Worm (Caenorhabditis elegans) whole organism, early embryonic: ENCODE results near the gene T28A11.25.

Experiments used
- B0310.2 ChIP-seq: sonication (generic microtip); optimal IDR thresholded peaks from 2 replicates; lab custom pipeline; 2016; ENCODE audit warnings: mild to moderate bottlenecking, missing genetic modification characterization, missing compliant biosample characterization
- F13C5.2 ChIP-seq: sonication (generic microtip); optimal IDR thresholded peaks from 2 replicates; lab custom pipeline; 2017; ENCODE audit warnings: mild to moderate bottlenecking, missing genetic modification characterization, inconsistent platforms, missing compliant biosample characterization
- aly-1 ChIP-seq: sonication (generic microtip); optimal IDR thresholded peaks from 2 replicates; lab custom pipeline; 2016; ENCODE audit warnings: missing genetic modification characterization, missing compliant biosample characterization
- ama-1 ChIP-seq: fragments of 150-350 bp; optimal IDR thresholded peaks from 2 replicates; lab custom pipeline; 2014
- ceh-13 ChIP-seq: fragments of 200-800 bp; sonication (Bioruptor generic); optimal IDR thresholded peaks from 2 replicates; lab custom pipeline; 2018; ENCODE audit warnings: mild to moderate bottlenecking, missing genetic modification characterization, missing compliant biosample characterization
- ceh-36 ChIP-seq: sonication (generic microtip); optimal IDR thresholded peaks from 2 replicates; lab custom pipeline; 2016; ENCODE audit warnings: missing genetic modification characterization, inconsistent platforms, missing compliant biosample characterization
- ets-7 ChIP-seq: sonication (generic microtip); optimal IDR thresholded peaks from 2 replicates; lab custom pipeline; 2016; ENCODE audit warnings: missing genotype, missing genetic modification characterization, missing compliant biosample characterization
- flt-1 ChIP-seq: fragments of 200-800 bp; sonication (Bioruptor generic); IDR thresholded peaks from 2 replicates; pipeline ENCODE4 v1.3.6; 2022; ENCODE audit warnings: missing genetic modification characterization, missing compliant biosample characterization
- hmbx-1 ChIP-seq: sonication (generic microtip); optimal IDR thresholded peaks from 2 replicates; lab custom pipeline; 2016; ENCODE audit warnings: mild to moderate bottlenecking, missing genetic modification characterization, missing compliant biosample characterization
- hmg-4 ChIP-seq: fragments of 200-800 bp; sonication (Bioruptor generic); optimal IDR thresholded peaks from 2 replicates; lab custom pipeline; 2018; ENCODE audit warnings: mild to moderate bottlenecking, missing genetic modification characterization, missing compliant biosample characterization
- hnd-1 ChIP-seq: sonication (generic microtip); optimal IDR thresholded peaks from 2 replicates; lab custom pipeline; 2016; ENCODE audit warnings: missing genetic modification characterization, missing compliant biosample characterization
- pes-1 ChIP-seq: fragments of 200-800 bp; sonication (Bioruptor generic); IDR thresholded peaks from 2 replicates; pipeline ENCODE4 v1.3.6; 2022; ENCODE audit warnings: missing genetic modification reagents, missing genetic modification characterization, missing compliant biosample characterization
- scrt-1 ChIP-seq: fragments of 200-800 bp; sonication (Bioruptor generic); IDR thresholded peaks from 2 replicates; pipeline ENCODE4 v1.3.6; 2022; ENCODE audit warnings: missing genetic modification characterization, missing compliant biosample characterization
- sea-1 ChIP-seq: fragments of 200-800 bp; sonication (Bioruptor generic); conservative IDR thresholded peaks from 2 replicates; pipeline ENCODE4 v1.3.6; 2022; ENCODE audit warnings: missing genetic modification characterization, missing compliant biosample characterization
- tbx-11 ChIP-seq: fragments of 200-800 bp; sonication (Bioruptor generic); IDR thresholded peaks from 2 replicates; pipeline ENCODE4 v1.3.6; 2022; ENCODE audit warnings: missing genetic modification characterization, missing compliant biosample characterization
- tbx-37 ChIP-seq: fragments of 200-800 bp; sonication (Bioruptor generic); conservative IDR thresholded peaks from 2 replicates; pipeline ENCODE4 v1.3.6; 2022; ENCODE audit warnings: missing genetic modification reagents, missing genetic modification characterization, missing compliant biosample characterization
- tra-4 ChIP-seq: sonication (generic microtip); optimal IDR thresholded peaks from 2 replicates; lab custom pipeline; 2017; ENCODE audit warnings: missing genetic modification characterization, missing compliant biosample characterization

The T28A11.25 gene

ce11 chrV:3250153-3250552 is 31.5 kb upstream of the T28A11.25 start, which contains the start of gene T28A11.13:
Gene T28A11.13 (minus strand): TSS chrV:3250253.
- no peak for TF ChIP-seq ets-7 (tag; lab: Kevin White, UChicago)
- no peak for TF ChIP-seq aly-1 (tag; lab: Kevin White, UChicago)
- TF ChIP-seq ceh-36 (tag; lab: Kevin White, UChicago): no peak
- TF ChIP-seq F13C5.2 (tag; lab: Kevin White, UChicago): no peak
- TF ChIP-seq hmbx-1 (tag; lab: Kevin White, UChicago): no peak
- no peak for TF ChIP-seq tbx-11 (GFP tag; lab: Robert Waterston, UW)
- no peak for TF ChIP-seq ceh-13

DNA sequence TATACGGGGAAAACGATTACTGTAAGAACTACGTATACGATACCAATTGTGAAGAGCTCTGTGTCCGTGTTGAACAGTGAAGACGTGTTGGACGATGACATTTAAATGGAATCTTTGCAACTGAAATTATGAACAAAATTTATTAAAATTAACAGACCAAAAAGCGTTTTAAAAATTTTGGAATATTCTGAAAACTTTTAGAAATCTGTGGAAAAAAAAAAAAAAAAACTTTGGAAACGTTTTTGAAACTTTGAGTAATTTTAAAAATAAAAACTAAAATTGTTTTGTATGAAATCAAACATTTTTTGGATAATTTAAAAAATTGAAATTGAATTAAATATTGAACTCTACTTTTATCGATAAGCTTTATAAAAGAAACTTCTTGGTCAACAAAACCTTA is 25.6 kb upstream of the T28A11.25 start, which contains the start of gene srt-63:
TSS of gene srt-63 (minus strand) at position 101 of the 400 bp plus-strand sequence.
- TF ChIP-seq F13C5.2 (tag; lab: Kevin White, UChicago): no peak
- no peak for TF ChIP-seq ets-7 (tag; lab: Kevin White, UChicago)
- no peak for TF ChIP-seq tbx-37
- TF ChIP-seq sea-1 (GFP tag; lab: Robert Waterston, UW): no peak
- no peak for TF ChIP-seq hnd-1 (tag; lab: Kevin White, UChicago)
- no peak for TF ChIP-seq pes-1
- TF ChIP-seq ama-1 (lab: Kevin White, UChicago): no peak
- no peak for TF ChIP-seq tra-4
- no peak for TF ChIP-seq hmbx-1 (tag; lab: Kevin White, UChicago)
- TF ChIP-seq ceh-13: no peak
- no peak for TF ChIP-seq ceh-36 (tag; lab: Kevin White, UChicago)
- TF ChIP-seq flt-1 (GFP tag; lab: Robert Waterston, UW): no peak
- TF ChIP-seq scrt-1 (GFP tag; lab: Robert Waterston, UW): no peak
- TF ChIP-seq tbx-11 (GFP tag; lab: Robert Waterston, UW): no peak
- no peak for TF ChIP-seq aly-1 (tag; lab: Kevin White, UChicago)

DNA sequence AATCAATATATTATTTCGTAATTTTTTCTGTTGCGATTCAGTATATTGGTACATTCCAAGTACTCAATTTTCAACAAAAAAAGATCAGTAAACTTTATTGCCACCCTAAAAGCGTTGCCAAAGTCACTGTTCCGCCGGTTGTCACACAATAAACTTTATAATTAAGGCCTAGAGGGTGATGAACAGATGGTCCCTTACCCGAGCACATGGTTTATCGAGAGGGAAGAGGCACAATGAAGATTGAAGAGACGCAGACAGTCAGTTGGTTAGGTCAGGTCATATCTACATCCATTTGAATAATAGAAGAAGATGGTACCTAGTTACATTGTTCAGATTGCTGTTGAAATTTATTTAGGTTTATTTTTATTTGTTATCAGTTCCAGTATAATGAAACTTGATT is 24.8 kb upstream of the T28A11.25 start:
- no peak for TF ChIP-seq pes-1
- no peak for TF ChIP-seq tra-4
- no peak for TF ChIP-seq aly-1 (tag; lab: Kevin White, UChicago)
- no peak for TF ChIP-seq ceh-13
- TF ChIP-seq ets-7 (tag; lab: Kevin White, UChicago): no peak
- no peak for TF ChIP-seq F13C5.2 (tag; lab: Kevin White, UChicago)
- no peak for TF ChIP-seq ama-1 (lab: Kevin White, UChicago)
- TF ChIP-seq ceh-36 (tag; lab: Kevin White, UChicago): no peak
- no peak for TF ChIP-seq B0310.2 (tag; lab: Kevin White, UChicago)
- no peak for TF ChIP-seq scrt-1 (GFP tag; lab: Robert Waterston, UW)
- TF ChIP-seq flt-1 (GFP tag; lab: Robert Waterston, UW): no peak
- TF ChIP-seq tbx-37: no peak

DNA sequence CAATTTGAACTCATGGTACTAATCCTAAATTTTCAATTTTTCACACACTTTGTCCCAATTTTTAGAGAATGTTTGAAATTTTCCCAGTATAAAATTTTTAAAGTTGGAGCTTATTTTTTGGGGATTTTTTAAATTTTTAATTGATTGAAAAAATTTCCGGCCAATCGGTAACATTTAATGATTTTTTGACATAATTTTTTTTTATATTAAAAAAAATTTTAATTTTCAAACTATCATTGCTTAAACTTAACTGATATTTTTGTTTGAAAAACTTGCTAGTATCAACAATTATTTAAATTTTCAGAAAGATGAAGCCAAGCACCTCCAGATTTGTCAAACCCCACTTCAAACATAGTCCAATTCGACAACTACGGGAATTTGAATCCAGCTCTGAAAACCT is 24.3 kb upstream of the T28A11.25 start, which contains the start of gene T28A11.22:
TSS of gene T28A11.22 (plus strand) at position 301 of the 400 bp plus-strand sequence.
- no peak for TF ChIP-seq ceh-13
- TF ChIP-seq B0310.2 (tag; lab: Kevin White, UChicago): no peak
- no peak for TF ChIP-seq pes-1
- TF ChIP-seq tbx-11 (GFP tag; lab: Robert Waterston, UW): no peak
- no peak for TF ChIP-seq F13C5.2 (tag; lab: Kevin White, UChicago)

- TF ChIP-seq ama-1 (lab: Kevin White, UChicago): no peak
- TF ChIP-seq hmbx-1 (tag; lab: Kevin White, UChicago): no peak
- no peak for TF ChIP-seq B0310.2 (tag; lab: Kevin White, UChicago)
These were observed 22.4 kb upstream of the T28A11.25 start, which contains the start of gene T28A11.16 for ce11 chrV:3259168-3259622. Gene T28A11.16 (minus strand): TSS chrV:3259218.

- no peak for TF ChIP-seq B0310.2 (tag; lab: Kevin White, UChicago)
These were observed 21.5 kb upstream of the T28A11.25 start, which contains the start of gene srbc-5 for ce11 chrV:3260075-3260474. Gene srbc-5 (plus strand): TSS chrV:3260375.

- TF ChIP-seq ama-1 (lab: Kevin White, UChicago) (no peak), sea-1 (GFP tag; lab: Robert Waterston, UW) (no peak), pes-1 (no peak), B0310.2 (tag; lab: Kevin White, UChicago) (no peak), ceh-36 (tag; lab: Kevin White, UChicago) (no peak), hmg-4 (GFP tag; lab: Kevin White, UChicago) (no peak), ceh-13 (no peak), tbx-37 (no peak), flt-1 (GFP tag; lab: Robert Waterston, UW) (no peak), hnd-1 (tag; lab: Kevin White, UChicago) (no peak), tbx-11 (GFP tag; lab: Robert Waterston, UW) (no peak), aly-1 (tag; lab: Kevin White, UChicago) (no peak), F13C5.2 (tag; lab: Kevin White, UChicago) (no peak), scrt-1 (GFP tag; lab: Robert Waterston, UW) (no peak), tra-4 (no peak), ets-7 (tag; lab: Kevin White, UChicago) (no peak), hmbx-1 (tag; lab: Kevin White, UChicago) (no peak)
These were observed 15.4 kb upstream of the T28A11.25 start, which contains the start of gene T28A11.17 for ce11 chrV:3266189-3266588. Gene T28A11.17 (minus strand): TSS chrV:3266289.

ce11 chrV:3267950-3268349 is 13.7 kb upstream of the T28A11.25 start, which contains the start of gene T28A11.18:
Gene T28A11.18 (minus strand): TSS chrV:3268050.
- TF ChIP-seq ceh-36 (tag; lab: Kevin White, UChicago): no peak
- no peak for TF ChIP-seq ama-1 (lab: Kevin White, UChicago)
- TF ChIP-seq tbx-11 (GFP tag; lab: Robert Waterston, UW): no peak
- no peak for TF ChIP-seq B0310.2 (tag; lab: Kevin White, UChicago)
- TF ChIP-seq flt-1 (GFP tag; lab: Robert Waterston, UW): no peak
- no peak for TF ChIP-seq pes-1
- no peak for TF ChIP-seq ceh-13
- TF ChIP-seq scrt-1 (GFP tag; lab: Robert Waterston, UW): no peak
- TF ChIP-seq ets-7 (tag; lab: Kevin White, UChicago): no peak
- no peak for TF ChIP-seq hmg-4 (GFP tag; lab: Kevin White, UChicago)
- no peak for TF ChIP-seq F13C5.2 (tag; lab: Kevin White, UChicago)
- no peak for TF ChIP-seq hnd-1 (tag; lab: Kevin White, UChicago)
- TF ChIP-seq tra-4: no peak
